Worm (Caenorhabditis elegans): Measurements from ENCODE around the gene xrn-1.

- TF ChIP-seq unc-55 (GFP tag; optimal IDR thresholded peaks at IDR 0.05): no peak
- TF ChIP-seq ceh-18 (tag; optimal IDR thresholded peaks at IDR 0.05): no peak
- TF ChIP-seq nhr-11 (tag; optimal IDR thresholded peaks at IDR 0.05): no peak
- TF ChIP-seq pha-4 (tag; optimal IDR thresholded peaks at IDR 0.05): no peak
- TF ChIP-seq madf-2 (tag; optimal IDR thresholded peaks at IDR 0.05): no peak
- no peak for TF ChIP-seq unc-3 (GFP tag; conservative IDR thresholded peaks at IDR 0.05)
- no peak for TF ChIP-seq unc-3 (tag; optimal IDR thresholded peaks at IDR 0.05)
- no peak for TF ChIP-seq sox-4 (tag; optimal IDR thresholded peaks at IDR 0.05)
- no peak for TF ChIP-seq Y22D7AL.16 (tag; optimal IDR thresholded peaks at IDR 0.05)
- no peak for TF ChIP-seq unc-86 (tag; optimal IDR thresholded peaks at IDR 0.05)
Measured at ce11 chrII:14104470-14104869, 35.8 kb downstream of the xrn-1 start, which contains the start of gene gur-4.

Data from whole organism, late embryonic.